Fruit fly (Drosophila melanogaster) whole organism, adult: Measurements from ENCODE around the gene Os-C.

ENCODE experiments used
- CG11617 ChIP-seq: fragments of 200-800 bp; sonication (Bioruptor generic); optimal IDR thresholded peaks from 2 replicates; lab custom pipeline; 2017; ENCODE audit warnings: mild to moderate bottlenecking, missing biosample characterization, missing genetic modification reagents, missing genetic modification characterization
- CG12768 ChIP-seq: fragments of 200-800 bp; sonication (Bioruptor generic); optimal IDR thresholded peaks from 2 replicates; lab custom pipeline; 2017; ENCODE audit warnings: missing biosample characterization, missing genetic modification characterization, mild to moderate bottlenecking, moderate library complexity, missing genetic modification reagents
- CG14711 ChIP-seq: fragments of 200-800 bp; sonication (Bioruptor generic); optimal IDR thresholded peaks from 2 replicates; lab custom pipeline; 2018; ENCODE audit warnings: missing biosample characterization, mild to moderate bottlenecking, missing genetic modification characterization, moderate library complexity
- CG1620 ChIP-seq: fragments of 200-800 bp; sonication (Bioruptor generic); optimal IDR thresholded peaks from 2 replicates; lab custom pipeline; 2016; ENCODE audit warnings: missing biosample characterization, missing genetic modification characterization
- CG33017 ChIP-seq: fragments of 200-800 bp; sonication (Bioruptor generic); optimal IDR thresholded peaks from 2 replicates; lab custom pipeline; 2018; ENCODE audit warnings: missing biosample characterization, mild to moderate bottlenecking, missing genetic modification characterization, moderate library complexity
- CG5204 ChIP-seq: fragments of 200-800 bp; sonication (Bioruptor generic); optimal IDR thresholded peaks from 2 replicates; lab custom pipeline; 2016; ENCODE audit warnings: missing biosample characterization, missing genetic modification characterization
- CG7045 ChIP-seq: fragments of 200-800 bp; sonication (Bioruptor generic); optimal IDR thresholded peaks from 2 replicates; lab custom pipeline; 2017; ENCODE audit warnings: missing biosample characterization, mild to moderate bottlenecking, missing genetic modification characterization
- CG7101 ChIP-seq: fragments of 200-800 bp; sonication (Bioruptor generic); optimal IDR thresholded peaks from 2 replicates; lab custom pipeline; 2018; ENCODE audit warnings: missing biosample characterization, mild to moderate bottlenecking, missing genetic modification characterization, moderate library complexity
- Clk ChIP-seq: fragments of 200-800 bp; sonication (Bioruptor generic); optimal IDR thresholded peaks from 2 replicates; lab custom pipeline; 2017; ENCODE audit warnings: missing biosample characterization, missing genetic modification characterization
- Crg-1 ChIP-seq: fragments of 200-800 bp; sonication (Bioruptor generic); optimal IDR thresholded peaks from 2 replicates; lab custom pipeline; 2016; ENCODE audit warnings: missing biosample characterization, missing genetic modification characterization
- Hr96 ChIP-seq: fragments of 200-800 bp; sonication (Bioruptor generic); optimal IDR thresholded peaks from 2 replicates; lab custom pipeline; 2016; ENCODE audit warnings: missing biosample characterization, missing genetic modification characterization
- Mnt ChIP-seq: fragments of 200-800 bp; sonication (Bioruptor generic); optimal IDR thresholded peaks from 2 replicates; lab custom pipeline; 2016; ENCODE audit warnings: missing biosample characterization, mild to moderate bottlenecking, missing genetic modification characterization
- bab1 ChIP-seq: fragments of 200-800 bp; sonication (Bioruptor generic); optimal IDR thresholded peaks from 3 replicates; lab custom pipeline; 2019; ENCODE audit warnings: missing biosample characterization, mild to moderate bottlenecking, missing genetic modification characterization, moderate library complexity
- cic ChIP-seq: fragments of 200-800 bp; sonication (Bioruptor generic); optimal IDR thresholded peaks from 2 replicates; lab custom pipeline; 2017; ENCODE audit warnings: missing biosample characterization, mild to moderate bottlenecking, missing genetic modification characterization, moderate library complexity
- cnc ChIP-seq, 2 experiments: fragments of >200 bp; optimal IDR thresholded peaks; 2 replicates each; lab custom pipeline; 2017
- kay ChIP-seq: fragments of 200-800 bp; sonication (Bioruptor generic); peaks from one replicate; lab custom pipeline; 2016; ENCODE audit warnings: missing biosample characterization, missing genetic modification characterization, borderline replicate concordance
- ovo ChIP-seq: fragments of 200-800 bp; sonication (Bioruptor generic); optimal IDR thresholded peaks from 2 replicates; lab custom pipeline; 2016; ENCODE audit warnings: missing biosample characterization, missing genetic modification characterization
- pad ChIP-seq: fragments of 200-800 bp; sonication (Bioruptor generic); optimal IDR thresholded peaks from 3 replicates; lab custom pipeline; 2017; ENCODE audit warnings: missing biosample characterization, missing genetic modification characterization, mild to moderate bottlenecking, moderate library complexity, missing genetic modification reagents
- tj ChIP-seq: fragments of 200-800 bp; sonication (Bioruptor generic); optimal IDR thresholded peaks from 3 replicates; lab custom pipeline; 2017; ENCODE audit warnings: missing biosample characterization, mild to moderate bottlenecking, missing genetic modification characterization, moderate library complexity
- toe ChIP-seq: fragments of 200-800 bp; sonication (Bioruptor generic); optimal IDR thresholded peaks from 2 replicates; lab custom pipeline; 2016; ENCODE audit warnings: missing biosample characterization, missing genetic modification characterization

Os-C gene

DNA sequence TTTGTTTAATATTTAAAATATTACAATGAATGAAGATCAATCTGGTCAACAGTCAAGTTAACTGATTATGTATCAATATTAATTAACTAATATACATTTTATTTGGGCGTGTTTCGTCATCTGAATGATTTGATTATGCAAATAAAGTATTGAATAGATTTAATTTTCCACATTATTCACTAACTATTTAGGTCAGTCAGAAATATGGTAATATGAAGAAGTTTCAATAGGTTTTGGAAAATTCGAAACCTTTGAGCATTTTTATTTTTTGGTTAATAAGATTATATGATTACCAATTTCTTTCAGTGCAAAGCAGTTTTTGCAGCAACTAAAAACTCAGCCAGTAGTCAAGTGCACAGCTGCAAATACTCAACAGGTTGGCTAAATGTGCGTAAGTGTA, 13.3 kb downstream of the Os-C start:
- TF ChIP-seq CG33017 (tag; lab: Kevin White, UChicago) = no peak
- no peak for TF ChIP-seq cic (GFP tag; lab: Kevin White, UChicago)
- TF ChIP-seq CG1620 (GFP tag; lab: Kevin White, UChicago) = no peak
- TF ChIP-seq kay (GFP tag; lab: Kevin White, UChicago) = no peak
- no peak for TF ChIP-seq cnc (optimal IDR thresholded peaks at IDR 0.05; lab: Kevin White, UChicago)
- TF ChIP-seq CG12768 (GFP tag; lab: Kevin White, UChicago) = no peak

DNA sequence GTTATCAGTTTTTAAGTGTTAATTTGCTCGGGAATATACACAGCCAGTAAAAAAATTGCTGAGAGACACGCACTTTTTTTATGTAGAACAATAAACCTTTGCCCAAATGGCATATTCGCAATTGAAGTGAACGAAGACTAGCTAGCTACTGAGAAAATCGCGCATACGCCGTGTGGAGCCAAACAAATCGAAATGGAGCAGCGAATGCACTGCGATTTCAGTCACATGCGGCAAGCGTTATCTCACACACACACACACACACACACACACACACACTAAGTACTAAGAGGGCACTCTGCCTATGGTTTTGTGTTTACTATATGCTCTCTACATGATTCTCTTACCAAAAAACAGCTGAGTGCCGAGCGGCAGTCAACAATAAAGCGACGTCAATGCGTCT, 14.7 kb downstream of the Os-C start:
- TF ChIP-seq CG12768 (GFP tag; lab: Kevin White, UChicago) = peak; percentile 13
- no peak for TF ChIP-seq CG11617

DNA sequence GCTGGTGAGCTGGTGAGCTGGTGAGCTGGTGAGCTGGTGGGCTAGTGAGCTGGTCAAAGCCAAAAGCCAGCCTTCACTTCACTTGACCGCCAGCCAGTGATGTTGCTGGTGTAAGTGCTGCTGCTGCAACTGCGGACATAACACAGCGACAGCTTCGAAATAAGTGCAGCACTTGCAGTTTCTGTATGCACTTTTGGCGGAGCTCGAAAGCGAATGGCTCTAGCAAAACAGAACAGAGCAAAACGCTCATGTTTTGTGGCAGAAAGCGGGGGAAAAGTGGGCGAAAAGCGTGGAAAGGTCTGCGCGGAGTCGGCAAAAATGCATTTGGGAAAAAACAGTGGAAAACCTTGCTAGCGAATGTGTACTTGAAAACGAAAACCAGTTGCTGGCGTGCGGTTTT, 15.9 kb downstream of the Os-C start:
- TF ChIP-seq CG33017 (tag; lab: Kevin White, UChicago) (no peak), tj (peak; percentile 97), CG12768 (GFP tag; lab: Kevin White, UChicago) (no peak)

DNA sequence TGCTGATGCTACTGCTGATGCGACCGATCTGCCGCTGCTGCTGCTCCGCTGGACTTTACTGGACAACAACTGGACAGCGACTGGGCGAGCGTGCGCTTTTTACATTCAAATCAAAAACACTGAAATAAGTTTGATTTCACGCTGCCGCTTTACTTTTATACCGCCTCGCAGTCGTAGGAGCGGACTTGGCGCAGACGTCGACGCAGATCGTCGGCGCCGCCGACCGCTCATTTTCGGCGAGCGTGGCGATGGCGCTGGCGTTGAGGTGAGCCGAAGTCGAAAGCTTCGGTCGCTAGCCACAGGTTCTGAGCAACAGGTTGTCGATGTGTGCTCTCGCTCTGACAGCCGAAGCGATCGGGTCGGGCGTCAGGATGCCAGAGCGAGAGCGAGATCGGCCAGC, 17.0 kb downstream of the Os-C start, which contains the start of gene Elovl7:
TSS of gene Elovl7 (minus strand) at position 131 of the 400 bp plus-strand sequence.
- no peak for TF ChIP-seq CG12768 (GFP tag; lab: Kevin White, UChicago)
- TF ChIP-seq Clk (GFP tag; lab: Kevin White, UChicago) = no peak
- peak; percentile 61 for TF ChIP-seq tj
- no peak for TF ChIP-seq CG14711 (tag; lab: Kevin White, UChicago)
- peak; percentile 9 for TF ChIP-seq CG1620 (GFP tag; lab: Kevin White, UChicago)
- TF ChIP-seq bab1 (GFP tag; lab: Kevin White, UChicago) = peak; percentile 38
- no peak for TF ChIP-seq Mnt (GFP tag; lab: Kevin White, UChicago)
- no peak for TF ChIP-seq CG7101 (tag; lab: Kevin White, UChicago)
- TF ChIP-seq pad = no peak
- TF ChIP-seq CG5204 (GFP tag; lab: Kevin White, UChicago) = no peak

DNA sequence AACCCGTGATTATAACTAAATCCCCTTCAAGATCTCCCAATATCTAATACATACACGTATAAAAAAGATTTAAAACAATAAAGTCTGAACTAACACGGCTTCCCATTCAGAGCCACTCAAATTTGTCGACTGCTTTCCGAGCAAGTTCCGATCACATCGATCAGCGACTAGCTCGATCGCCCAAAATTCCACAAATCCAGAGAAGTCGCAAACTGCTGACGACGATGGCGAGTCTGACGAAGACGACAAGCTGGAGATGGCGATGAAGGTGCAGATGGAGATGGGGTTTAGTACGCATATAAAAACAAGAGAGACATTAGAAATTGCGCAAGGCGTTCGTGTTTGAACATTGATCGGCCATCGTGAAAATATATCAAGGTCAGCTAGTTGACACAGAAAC, 20.0 kb downstream of the Os-C start:
- no peak for TF ChIP-seq CG1620 (GFP tag; lab: Kevin White, UChicago)
- TF ChIP-seq cic (GFP tag; lab: Kevin White, UChicago) = no peak
- no peak for TF ChIP-seq Crg-1 (GFP tag; lab: Kevin White, UChicago)
- TF ChIP-seq CG5204 (GFP tag; lab: Kevin White, UChicago) = no peak
- TF ChIP-seq CG12768 (GFP tag; lab: Kevin White, UChicago) = no peak
- TF ChIP-seq Hr96 (GFP tag; lab: Kevin White, UChicago) = no peak
- no peak for TF ChIP-seq CG7045 (GFP tag; lab: Kevin White, UChicago)

DNA sequence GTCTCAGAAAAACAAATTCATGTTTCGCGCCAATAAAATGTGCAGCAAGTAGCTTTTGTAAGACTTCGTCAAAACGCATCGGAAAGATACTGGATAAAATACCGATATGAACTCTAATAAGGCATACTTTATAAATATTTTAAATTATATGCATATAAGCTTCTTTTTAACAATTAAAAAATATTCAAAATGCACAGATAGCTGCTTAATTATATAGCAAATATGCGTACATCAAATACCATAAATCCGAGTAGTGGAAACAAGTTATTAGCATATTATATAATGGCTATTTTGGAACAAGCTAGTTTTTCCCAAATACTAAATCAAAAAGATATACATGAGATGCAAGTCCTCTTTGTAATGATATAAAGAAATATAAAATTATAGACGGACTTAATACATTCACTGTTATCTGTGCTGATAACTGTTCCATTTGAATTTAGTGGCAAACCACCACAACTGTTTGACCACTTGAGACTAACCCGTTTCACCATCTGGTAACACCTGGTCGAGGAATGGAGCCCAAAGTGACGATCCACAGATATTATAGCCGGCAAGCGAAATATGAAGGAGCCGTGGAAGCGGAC, 20.9 kb downstream of the Os-C start, which contains the start of gene PIG-H:
TSS of gene PIG-H (plus strand) at position 303 of the 587 bp plus-strand sequence.
- peak; percentile 11 for TF ChIP-seq CG5204 (GFP tag; lab: Kevin White, UChicago)
- peak; percentile 23 for TF ChIP-seq CG14711 (tag; lab: Kevin White, UChicago)
- peak; percentile 22 for TF ChIP-seq kay (GFP tag; lab: Kevin White, UChicago)
- TF ChIP-seq toe (GFP tag; lab: Kevin White, UChicago) = peak; percentile 8
- peak; percentile 5 for TF ChIP-seq CG12768 (GFP tag; lab: Kevin White, UChicago)
- no peak for TF ChIP-seq cnc (optimal IDR thresholded peaks at IDR 0.05; lab: Kevin White, UChicago)
- no peak for TF ChIP-seq CG33017 (tag; lab: Kevin White, UChicago)

DNA sequence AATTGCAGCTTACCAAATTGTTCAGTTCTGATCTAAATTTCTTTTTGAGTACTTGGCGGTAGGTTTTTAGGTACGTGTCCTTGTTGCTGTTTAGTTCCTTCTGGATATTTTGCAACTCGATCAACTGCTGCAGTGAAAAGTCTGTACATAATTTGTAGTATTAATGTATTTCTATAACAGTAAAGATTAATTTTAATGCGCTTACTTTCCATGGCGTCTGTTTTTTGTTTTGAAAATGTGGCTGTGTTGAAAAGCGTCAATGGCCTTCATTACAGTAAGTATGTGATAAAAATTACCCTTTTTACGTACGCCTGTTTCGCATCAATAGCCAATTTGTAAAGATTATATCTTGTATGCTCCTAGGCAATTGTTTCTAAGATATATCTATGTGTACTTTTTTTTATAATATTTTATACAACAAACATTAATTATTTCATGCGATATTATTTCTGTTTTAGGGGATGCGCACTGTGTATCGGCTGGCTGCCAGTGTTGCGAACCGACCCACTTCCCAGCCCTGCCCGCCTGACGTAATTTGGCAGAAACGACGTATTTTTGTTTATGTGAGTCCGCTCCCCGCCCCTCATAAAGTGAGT, 22.4 kb downstream of the Os-C start, which contains the start of the genes Kmn2 and CG2698:
TSS of gene Kmn2 (minus strand) at position 236 of the 596 bp plus-strand sequence.
TSS of gene CG2698 (plus strand) at position 489 of the 596 bp plus-strand sequence.
- peak; percentile 88 for TF ChIP-seq Mnt (GFP tag; lab: Kevin White, UChicago)
- TF ChIP-seq CG1620 (GFP tag; lab: Kevin White, UChicago) = peak; percentile 93
- TF ChIP-seq tj = peak; percentile 74
- peak; percentile 93 for TF ChIP-seq ovo (GFP tag; lab: Kevin White, UChicago)
- TF ChIP-seq Hr96 (GFP tag; lab: Kevin White, UChicago) = no peak
- peak; percentile 94 for TF ChIP-seq CG11617
- peak; percentile 97 for TF ChIP-seq Crg-1 (GFP tag; lab: Kevin White, UChicago)
- TF ChIP-seq CG12768 (GFP tag; lab: Kevin White, UChicago) = peak; percentile 98
- peak; percentile 82 for TF ChIP-seq cic (GFP tag; lab: Kevin White, UChicago)
- peak; percentile 90 for TF ChIP-seq bab1 (GFP tag; lab: Kevin White, UChicago)
- peak; percentile 96 for TF ChIP-seq CG7045 (GFP tag; lab: Kevin White, UChicago)
- no peak for TF ChIP-seq cnc (optimal IDR thresholded peaks at IDR 0.05; lab: Kevin White, UChicago)
- TF ChIP-seq CG14711 (tag; lab: Kevin White, UChicago) = peak; percentile 90
- TF ChIP-seq CG7101 (tag; lab: Kevin White, UChicago) = peak; percentile 97
- peak; percentile 92 for TF ChIP-seq CG5204 (GFP tag; lab: Kevin White, UChicago)
- peak; percentile 91 for TF ChIP-seq kay (GFP tag; lab: Kevin White, UChicago)
- TF ChIP-seq pad = peak; percentile 90
- TF ChIP-seq CG33017 (tag; lab: Kevin White, UChicago) = peak; percentile 95
- TF ChIP-seq toe (GFP tag; lab: Kevin White, UChicago) = peak; percentile 88
- TF ChIP-seq Clk (GFP tag; lab: Kevin White, UChicago) = peak; percentile 80
